Worm (Caenorhabditis elegans) whole organism, early embryonic: ENCODE measurements around the gene ZK105.13.

ENCODE experiments used
- ceh-36 ChIP-seq: sonication (generic microtip); optimal IDR thresholded peaks from 2 replicates; lab custom pipeline; 2016; ENCODE audit warnings: missing genetic modification characterization, inconsistent platforms, missing compliant biosample characterization
- hmbx-1 ChIP-seq: sonication (generic microtip); optimal IDR thresholded peaks from 2 replicates; lab custom pipeline; 2016; ENCODE audit warnings: mild to moderate bottlenecking, missing genetic modification characterization, missing compliant biosample characterization
- hnd-1 ChIP-seq: sonication (generic microtip); optimal IDR thresholded peaks from 2 replicates; lab custom pipeline; 2016; ENCODE audit warnings: missing genetic modification characterization, missing compliant biosample characterization
- pes-1 ChIP-seq: fragments of 200-800 bp; sonication (Bioruptor generic); IDR thresholded peaks from 2 replicates; pipeline ENCODE4 v1.3.6; 2022; ENCODE audit warnings: missing genetic modification reagents, missing genetic modification characterization, missing compliant biosample characterization
- tra-4 ChIP-seq: sonication (generic microtip); optimal IDR thresholded peaks from 2 replicates; lab custom pipeline; 2017; ENCODE audit warnings: missing genetic modification characterization, missing compliant biosample characterization

ZK105.13 gene

DNA sequence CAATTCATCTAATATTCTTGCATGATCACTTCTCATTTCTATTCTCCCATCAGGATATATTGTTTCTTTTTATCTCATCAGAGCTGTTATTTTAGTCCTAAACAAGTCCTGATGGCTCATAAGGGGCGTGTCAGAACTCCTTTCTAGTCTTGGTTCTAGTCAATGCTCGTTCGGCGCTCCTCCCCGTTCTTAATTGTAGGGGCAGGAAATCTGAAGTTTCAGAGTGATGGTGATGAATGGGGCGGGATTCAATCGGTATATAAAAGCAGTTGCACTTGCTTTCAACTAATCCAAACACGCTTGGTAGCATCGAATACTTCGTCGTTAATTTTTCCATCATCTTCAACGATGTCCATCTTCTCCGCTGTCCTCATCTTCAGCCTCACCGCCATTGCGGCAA lies 40.7 kb downstream of the ZK105.13 start, which contains the start of gene C12D5.4:
TSS of gene C12D5.4 (plus strand) at position 301 of the 400 bp plus-strand sequence.
- TF ChIP-seq tra-4 (tag; lab: Kevin White, UChicago) = no peak
- no peak for TF ChIP-seq pes-1 (GFP tag; lab: Robert Waterston, UW)

ce11 chrV:7667940-7668339 lies 45.0 kb downstream of the ZK105.13 start, which contains the start of gene C12D5.5:
C12D5.5 (plus strand) TSS chrV:7668240.
- no peak for TF ChIP-seq hnd-1
- TF ChIP-seq ceh-36 = no peak
- no peak for TF ChIP-seq hmbx-1 (tag; lab: Kevin White, UChicago)
